Fruit fly (Drosophila melanogaster): ENCODE measurements around the gene CG10431.

dm6 chr2L:18947515-18947998 lies 27.0 kb upstream of the CG10431 start:
- no peak for TF ChIP-seq ovo (GFP tag; optimal IDR thresholded peaks at IDR 0.05)
- TF ChIP-seq Clk (GFP tag; optimal IDR thresholded peaks at IDR 0.05): no peak

All from whole organism, adult.